Fruit fly (Drosophila melanogaster): Measurements from ENCODE around the gene PGRP-LC.
A peak's percentile ranks its signal among the peaks of the same experiment; 100 is the strongest.

PGRP-LC gene

dm6 chr3L:9373374-9374004, 34.9 kb downstream of the PGRP-LC start (continued):
- TF ChIP-seq sens (GFP tag) (peak; percentile 89), pho (GFP tag; optimal IDR thresholded peaks at IDR 0.05) (no peak), CG4404 (GFP tag; IDR thresholded peaks at IDR 0.05) (peak; percentile 33; the same call in 1 of the 2 replicates), CG10959 (GFP tag; IDR thresholded peaks at IDR 0.05) (no peak), Pdp1 (GFP tag; optimal IDR thresholded peaks at IDR 0.05) (peak in 1 of 2 experiments; percentile 19), unc-4 (GFP tag; IDR thresholded peaks at IDR 0.05; ENCODE audit: partially characterized antibody) (peak; percentile 54), CG15269 (tag; optimal IDR thresholded peaks at IDR 0.05) (peak; percentile 72), tgo (GFP tag; IDR thresholded peaks at IDR 0.05) (peak; percentile 67; the same call in 2 of the 3 replicates), CG42726 (GFP tag; IDR thresholded peaks at IDR 0.05; ENCODE audit: partially characterized antibody) (no peak), CG7987 (GFP tag; optimal IDR thresholded peaks at IDR 0.05) (peak; percentile 6), CG16863 (GFP tag; optimal IDR thresholded peaks at IDR 0.05) (peak; percentile 13), ab (GFP tag; optimal IDR thresholded peaks at IDR 0.05) (no peak), sc (optimal IDR thresholded peaks at IDR 0.05) (no peak), sc (GFP tag; optimal IDR thresholded peaks at IDR 0.05) (peak; percentile 55), mld (GFP tag; IDR thresholded peaks at IDR 0.05; ENCODE audit: partially characterized antibody) (no peak), ranshi (GFP tag; IDR thresholded peaks at IDR 0.05) (peak; percentile 66), lilli (GFP tag; optimal IDR thresholded peaks at IDR 0.05) (peak; percentile 26), CTCF (GFP tag; optimal IDR thresholded peaks at IDR 0.05) (peak; percentile 2), Spps (tag; optimal IDR thresholded peaks at IDR 0.05) (peak; percentile 46), CG14667 (GFP tag; IDR thresholded peaks at IDR 0.05) (0 out of 2 replicates have a peak, but pooled peaks have one; percentile 23), vnd (GFP tag; IDR thresholded peaks at IDR 0.05; ENCODE audit: partially characterized antibody) (no peak), amos (GFP tag; IDR thresholded peaks at IDR 0.05; ENCODE audit: partially characterized antibody) (no peak), Dip3 (GFP tag; optimal IDR thresholded peaks at IDR 0.05) (peak; percentile 34), CG2875 (GFP tag; optimal IDR thresholded peaks at IDR 0.05) (peak; percentile 64), sna (GFP tag; IDR thresholded peaks at IDR 0.05; ENCODE audit: partially characterized antibody) (peak; percentile 67; the same call in 1 of the 2 replicates), CG11696 (GFP tag; IDR thresholded peaks at IDR 0.05) (peak; percentile 58), Hmr (GFP tag; optimal IDR thresholded peaks at IDR 0.05) (peak; percentile 79), CG10267 (tag; optimal IDR thresholded peaks at IDR 0.05) (peak; percentile 61), Optix (GFP tag; IDR thresholded peaks at IDR 0.05) (peak; percentile 56; the same call in 1 of the 3 replicates), Hr3 (GFP tag; optimal IDR thresholded peaks at IDR 0.05) (peak; percentile 37), Bteb2 (GFP tag; optimal IDR thresholded peaks at IDR 0.05) (no peak), otp (GFP tag; IDR thresholded peaks at IDR 0.05) (peak; percentile 11; the same call in 1 of the 3 replicates), Mrtf (GFP tag; IDR thresholded peaks at IDR 0.05) (peak; percentile 18; the same call in 1 of the 3 replicates), lmd (GFP tag; IDR thresholded peaks at IDR 0.05) (peak; percentile 75), ap (GFP tag; IDR thresholded peaks at IDR 0.05) (peak; percentile 41; the same call in 1 of the 2 replicates), CG7928 (GFP tag; optimal IDR thresholded peaks at IDR 0.05) (peak; percentile 33), peb (GFP tag; IDR thresholded peaks at IDR 0.05) (peak; percentile 40), Dbx (GFP tag; IDR thresholded peaks at IDR 0.05) (peak; percentile 67; the same call in 2 of the 3 replicates), CG2712 (tag; optimal IDR thresholded peaks at IDR 0.05) (peak; percentile 72), org-1 (GFP tag; optimal IDR thresholded peaks at IDR 0.05) (peak; percentile 55), CG43689 (GFP tag; IDR thresholded peaks at IDR 0.05) (no peak), Atf6 (GFP tag; IDR thresholded peaks at IDR 0.05) (peak; percentile 62), Trl (optimal IDR thresholded peaks at IDR 0.05) (peak; percentile 94 to 96), Trl (GFP tag; optimal IDR thresholded peaks at IDR 0.05) (peak; percentile 32), CG10462 (GFP tag; optimal IDR thresholded peaks at IDR 0.05) (peak; percentile 29), Oaz (GFP tag; IDR thresholded peaks at IDR 0.05) (peak; percentile 55), CG17385 (GFP tag; optimal IDR thresholded peaks at IDR 0.05) (peak; percentile 66), CG1647 (GFP tag; optimal IDR thresholded peaks at IDR 0.05) (no peak), CG13775 (GFP tag; optimal IDR thresholded peaks at IDR 0.05) (peak; percentile 56), bbx (GFP tag; IDR thresholded peaks at IDR 0.05; ENCODE audit: partially characterized antibody) (peak; percentile 64), CG15011 (GFP tag; optimal IDR thresholded peaks at IDR 0.05) (peak; percentile 21)
